Fruit fly (Drosophila melanogaster) Kc167 (cell line): Measurements from ENCODE around the gene Nmd3.

ENCODE experiments used
- Myc ChIP-seq: fragments of >200 bp; optimal IDR thresholded peaks from 2 replicates; lab custom pipeline; 2017; ENCODE audit warnings: missing external identifiers
- Sin3A ChIP-seq: fragments of >200 bp; optimal IDR thresholded peaks from 2 replicates; lab custom pipeline; 2018; ENCODE audit warnings: missing external identifiers
- h ChIP-seq: fragments of >200 bp; optimal IDR thresholded peaks from 3 replicates; lab custom pipeline; 2018; ENCODE audit warnings: missing external identifiers
- psq ChIP-seq: fragments of >200 bp; optimal IDR thresholded peaks from 2 replicates; lab custom pipeline; 2017; ENCODE audit warnings: missing external identifiers
- ttk ChIP-seq: sonication (Bioruptor generic); optimal IDR thresholded peaks from 2 replicates; lab custom pipeline; 2017; ENCODE audit warnings: missing external identifiers

DNA sequence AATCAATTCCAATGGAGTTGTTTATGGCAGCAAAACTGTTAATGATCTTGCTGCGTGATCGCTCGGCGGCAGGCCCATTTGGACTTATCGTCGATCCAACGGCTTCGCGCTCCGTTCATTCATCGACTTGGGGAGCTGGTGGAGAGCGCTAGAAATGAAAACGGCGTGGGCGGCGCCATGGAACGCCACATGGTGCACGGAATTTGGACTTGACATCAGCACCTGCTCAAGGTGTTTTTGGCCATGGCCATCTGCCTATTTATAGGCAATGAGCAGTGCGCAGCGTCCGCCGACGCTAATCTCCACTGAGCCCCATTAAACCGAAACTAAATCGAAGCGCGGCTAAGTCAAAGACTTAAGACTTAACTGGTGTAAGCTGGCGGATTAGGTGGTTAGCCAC is 34.0 kb upstream of the Nmd3 start:
- TF ChIP-seq Sin3A (lab: Kevin White, UChicago): no peak
- no peak for TF ChIP-seq h
- TF ChIP-seq psq: no peak
- TF ChIP-seq ttk (lab: Kevin White, UChicago): no peak
- no peak for TF ChIP-seq Myc (lab: Kevin White, UChicago)
